Fruit fly (Drosophila melanogaster) whole organism, wandering third instar larva: ENCODE data around the gene CG7271.

ENCODE experiments used
- CrebA ChIP-seq: fragments of 200-800 bp; sonication (Bioruptor generic); optimal IDR thresholded peaks from 2 replicates; lab custom pipeline; 2016; ENCODE audit warnings: missing biosample characterization, mild to moderate bottlenecking, missing genetic modification characterization, borderline replicate concordance
- Hnf4 ChIP-seq: fragments of 200-800 bp; sonication (Bioruptor generic); optimal IDR thresholded peaks from 2 replicates; lab custom pipeline; 2016; ENCODE audit warnings: missing biosample characterization, mild to moderate bottlenecking, missing genetic modification characterization
- Hr78 ChIP-seq: fragments of >200 bp; optimal IDR thresholded peaks from 2 replicates; lab custom pipeline; 2017; ENCODE audit warnings: missing biosample characterization, missing genetic modification characterization
- N ChIP-seq: fragments of >200 bp; optimal IDR thresholded peaks from 2 replicates; lab custom pipeline; 2018; ENCODE audit warnings: missing biosample characterization, missing external identifiers, missing genetic modification characterization
- Vsx2 ChIP-seq: fragments of 200-300, 225-300 bp; sonication (Bioruptor generic); optimal IDR thresholded peaks from 2 replicates; lab custom pipeline; 2018; ENCODE audit warnings: missing biosample characterization, missing genetic modification characterization; ENCODE audit not compliant: partially characterized antibody
- br ChIP-seq: fragments of 200-800 bp; sonication (Bioruptor generic); optimal IDR thresholded peaks from 2 replicates; lab custom pipeline; 2016; ENCODE audit warnings: missing biosample characterization, missing genetic modification characterization
- h ChIP-seq: fragments of 200-800 bp; sonication (Bioruptor generic); optimal IDR thresholded peaks from 3 replicates; lab custom pipeline; 2016; ENCODE audit warnings: missing biosample characterization, mild to moderate bottlenecking, missing genetic modification characterization
- jim ChIP-seq: fragments of 175-275, 200-325 bp; sonication (Bioruptor generic); optimal IDR thresholded peaks from 2 replicates; lab custom pipeline; 2016; ENCODE audit warnings: missing biosample characterization, mild to moderate bottlenecking, missing genetic modification characterization
- psq ChIP-seq: fragments of 200-800 bp; sonication (Bioruptor generic); optimal IDR thresholded peaks from 3 replicates; lab custom pipeline; 2017; ENCODE audit warnings: missing biosample characterization, mild to moderate bottlenecking, missing genetic modification characterization, moderate library complexity
- rgr ChIP-seq: fragments of 200-800 bp; sonication (Bioruptor generic); optimal IDR thresholded peaks from 3 replicates; lab custom pipeline; 2016; ENCODE audit warnings: missing biosample characterization, mild to moderate bottlenecking, missing genetic modification characterization
- sv ChIP-seq: fragments of 200-800 bp; sonication (Bioruptor generic); optimal IDR thresholded peaks from 3 replicates; lab custom pipeline; 2016; ENCODE audit warnings: missing biosample characterization, missing genetic modification characterization
- usp ChIP-seq: fragments of >200 bp; optimal IDR thresholded peaks from 2 replicates; lab custom pipeline; 2017; ENCODE audit warnings: missing biosample characterization, missing genetic modification characterization

dm6 chr3L:18611600-18611999 lies 23.0 kb downstream of the CG7271 start, which contains the start of gene CG32199:
- TF ChIP-seq br (GFP tag; lab: Kevin White, UChicago) = no peak
- TF ChIP-seq Hr78 (GFP tag; lab: Kevin White, UChicago) = no peak
- TF ChIP-seq h (GFP tag; lab: Kevin White, UChicago) = no peak
- TF ChIP-seq Vsx2 = no peak
- TF ChIP-seq psq = no peak
- TF ChIP-seq rgr (GFP tag; lab: Kevin White, UChicago) = no peak
- no peak for TF ChIP-seq usp (GFP tag; lab: Kevin White, UChicago)
- no peak for TF ChIP-seq jim (GFP tag; lab: Kevin White, UChicago)
- no peak for TF ChIP-seq sv
- TF ChIP-seq Hnf4 (GFP tag; lab: Kevin White, UChicago) = no peak
- no peak for TF ChIP-seq N
- no peak for TF ChIP-seq CrebA
